Worm (Caenorhabditis elegans): ENCODE data around the gene chtb-2.

DNA sequence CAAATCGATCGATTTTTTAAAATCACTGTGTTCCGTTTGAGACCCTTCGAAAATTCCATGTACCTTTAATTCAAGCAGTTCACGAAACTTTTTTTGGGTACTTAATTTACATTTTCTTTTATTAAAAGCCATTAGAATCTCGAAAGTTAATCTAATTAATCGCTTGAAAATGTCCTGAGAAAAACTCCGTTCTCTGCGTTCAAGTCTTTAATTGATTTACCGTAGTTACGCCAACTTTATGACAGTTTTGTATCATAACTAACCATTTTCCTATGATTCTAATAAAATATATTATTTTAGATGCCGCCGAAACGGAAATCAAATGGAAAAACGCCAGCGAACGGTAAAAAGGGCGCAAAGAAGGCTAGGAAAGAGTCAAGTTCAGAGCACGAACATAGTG, 28.8 kb upstream of the chtb-2 start, which contains the start of gene jhdm-1:
- TF ChIP-seq nhr-102 (tag; optimal IDR thresholded peaks at IDR 0.05), result no peak
- no peak for TF ChIP-seq dmd-8 (GFP tag; IDR thresholded peaks at IDR 0.05)
- TF ChIP-seq Y5F2A.4 (GFP tag; optimal IDR thresholded peaks at IDR 0.05), result no peak
- TF ChIP-seq unc-39 (tag; optimal IDR thresholded peaks at IDR 0.05), result no peak
- TF ChIP-seq pqm-1 (tag; optimal IDR thresholded peaks at IDR 0.05), result no peak
- no peak for TF ChIP-seq saeg-2 (GFP tag; IDR thresholded peaks at IDR 0.05)
- no peak for TF ChIP-seq mdt-29 (GFP tag; IDR thresholded peaks at IDR 0.05)
- no peak for TF ChIP-seq nhr-10 (tag; optimal IDR thresholded peaks at IDR 0.05)
- no peak for TF ChIP-seq pha-4 (GFP tag; IDR thresholded peaks at IDR 0.05)
- TF ChIP-seq pha-4 (tag; optimal IDR thresholded peaks at IDR 0.05), result no peak
- TF ChIP-seq unc-130 (GFP tag; optimal IDR thresholded peaks at IDR 0.05), result no peak
- TF ChIP-seq nhr-11 (tag; optimal IDR thresholded peaks at IDR 0.05), result no peak
- no peak for TF ChIP-seq lin-13 (GFP tag; optimal IDR thresholded peaks at IDR 0.05)
